Worm (Caenorhabditis elegans) whole organism, young adult: Measurements from ENCODE around the gene T01G6.1.
A peak's percentile ranks its signal among the peaks of the same experiment; 100 is the strongest.

Experiments used
- B0261.1 ChIP-seq: sonication (generic microtip); optimal IDR thresholded peaks from 2 replicates; lab custom pipeline; 2016; ENCODE audit warnings: mild to moderate bottlenecking, missing genetic modification characterization, moderate library complexity, missing compliant biosample characterization
- C06A6.2 ChIP-seq: fragments of 200-800 bp; sonication (Bioruptor generic); conservative IDR thresholded peaks from 2 replicates; pipeline ENCODE4 v1.3.6; 2022; ENCODE audit warnings: missing genetic modification characterization, missing compliant biosample characterization
- F23B12.7 ChIP-seq: sonication (generic microtip); optimal IDR thresholded peaks from 2 replicates; lab custom pipeline; 2017; ENCODE audit warnings: missing genetic modification characterization, mild to moderate bottlenecking, missing compliant biosample characterization, antibody characterized with exemption, moderate library complexity; ENCODE audit not compliant: insufficient read depth
- F55B11.4 ChIP-seq: sonication (generic microtip); optimal IDR thresholded peaks from 2 replicates; lab custom pipeline; 2016; ENCODE audit warnings: missing compliant biosample characterization, missing genetic modification characterization, borderline replicate concordance; ENCODE audit not compliant: insufficient read depth
- F57A8.1 ChIP-seq: fragments of 200-800 bp; sonication (Bioruptor generic); optimal IDR thresholded peaks from 2 replicates; lab custom pipeline; 2018; ENCODE audit warnings: mild to moderate bottlenecking, missing genetic modification characterization, moderate library complexity, missing compliant biosample characterization
- F57C9.4 ChIP-seq: sonication (generic microtip); optimal IDR thresholded peaks from 2 replicates; lab custom pipeline; 2017; ENCODE audit warnings: mild to moderate bottlenecking, missing genetic modification characterization, missing compliant biosample characterization
- T07F8.4 ChIP-seq: sonication (generic microtip); optimal IDR thresholded peaks from 2 replicates; lab custom pipeline; 2016; ENCODE audit warnings: mild to moderate bottlenecking, missing genetic modification characterization, moderate library complexity, missing compliant biosample characterization
- T26A5.8 ChIP-seq: sonication (generic microtip); optimal IDR thresholded peaks from 2 replicates; lab custom pipeline; 2016; ENCODE audit warnings: missing genetic modification characterization, missing compliant biosample characterization
- Y67H2A.10 ChIP-seq: fragments of 200-800 bp; sonication (Bioruptor generic); conservative IDR thresholded peaks from 2 replicates; pipeline ENCODE4 v1.3.6; 2022; ENCODE audit warnings: missing genetic modification reagents, missing genetic modification characterization, missing compliant biosample characterization
- ZK185.1 ChIP-seq: sonication (generic microtip); optimal IDR thresholded peaks from 2 replicates; lab custom pipeline; 2016; ENCODE audit warnings: mild to moderate bottlenecking, missing genetic modification characterization, missing compliant biosample characterization; ENCODE audit not compliant: poor library complexity, severe bottlenecking
- atf-7 ChIP-seq: sonication (generic microtip); optimal IDR thresholded peaks from 2 replicates; lab custom pipeline; 2017; ENCODE audit warnings: mild to moderate bottlenecking, missing genetic modification characterization, missing compliant biosample characterization
- athp-1 ChIP-seq: sonication (generic microtip); optimal IDR thresholded peaks from 2 replicates; lab custom pipeline; 2017; ENCODE audit warnings: mild to moderate bottlenecking, missing genetic modification characterization, missing compliant biosample characterization
- attf-3 ChIP-seq: fragments of 200-800 bp; sonication (Bioruptor generic); conservative IDR thresholded peaks from 2 replicates; pipeline ENCODE4 v1.3.6; 2022; ENCODE audit warnings: missing genetic modification reagents, missing genetic modification characterization, missing compliant biosample characterization
- ccch-3 ChIP-seq: fragments of 200-800 bp; sonication (Bioruptor generic); optimal IDR thresholded peaks from 2 replicates; lab custom pipeline; 2018; ENCODE audit warnings: mild to moderate bottlenecking, missing genetic modification characterization, missing compliant biosample characterization
- ceh-100 ChIP-seq: fragments of 200-800 bp; sonication (Bioruptor generic); IDR thresholded peaks from 2 replicates; pipeline ENCODE4 v1.3.6; 2022; ENCODE audit warnings: missing genetic modification reagents, missing genetic modification characterization, missing compliant biosample characterization
- chd-7 ChIP-seq: sonication (generic microtip); optimal IDR thresholded peaks from 2 replicates; lab custom pipeline; 2016; ENCODE audit warnings: mild to moderate bottlenecking, missing genetic modification characterization, moderate library complexity, missing compliant biosample characterization
- egl-18 ChIP-seq: fragments of 200-800 bp; sonication (Bioruptor generic); IDR thresholded peaks from 2 replicates; pipeline ENCODE4 v1.3.6; 2022; ENCODE audit warnings: missing genetic modification reagents, missing genetic modification characterization, missing compliant biosample characterization
- fkh-3 ChIP-seq: sonication (generic microtip); optimal IDR thresholded peaks from 2 replicates; lab custom pipeline; 2016; ENCODE audit warnings: mild to moderate bottlenecking, missing genetic modification characterization, missing compliant biosample characterization
- hlh-26 ChIP-seq: fragments of 200-800 bp; sonication (Bioruptor generic); conservative IDR thresholded peaks from 2 replicates; pipeline ENCODE4 v1.3.6; 2022; ENCODE audit warnings: missing genetic modification reagents, missing genetic modification characterization, missing compliant biosample characterization
- hmg-1.2 ChIP-seq: fragments of 200-800 bp; sonication (Bioruptor generic); IDR thresholded peaks from 2 replicates; pipeline ENCODE4 v1.3.6; 2022; ENCODE audit warnings: missing genetic modification reagents, missing genetic modification characterization, missing compliant biosample characterization
- hsf-1 ChIP-seq: fragments of 200-800 bp; sonication (Bioruptor generic); IDR thresholded peaks from 2 replicates; pipeline ENCODE4 v1.3.6; 2022; ENCODE audit warnings: missing genetic modification reagents, missing genetic modification characterization, missing compliant biosample characterization
- lin-26 ChIP-seq: fragments of 200-800 bp; sonication (Bioruptor generic); IDR thresholded peaks from 2 replicates; pipeline ENCODE4 v1.3.6; 2022; ENCODE audit warnings: missing genetic modification reagents, missing genetic modification characterization, missing compliant biosample characterization
- nfya-1 ChIP-seq: sonication (generic microtip); optimal IDR thresholded peaks from 2 replicates; lab custom pipeline; 2017; ENCODE audit warnings: antibody characterized with exemption, missing compliant biosample characterization, missing genetic modification characterization, borderline replicate concordance; ENCODE audit not compliant: insufficient read depth
- nfya-2 ChIP-seq: fragments of 200-800 bp; sonication (Bioruptor generic); IDR thresholded peaks from 2 replicates; pipeline ENCODE4 v1.3.6; 2022; ENCODE audit warnings: missing genetic modification reagents, missing genetic modification characterization, missing compliant biosample characterization
- nfyb-1 ChIP-seq: fragments of 200-800 bp; sonication (Bioruptor generic); IDR thresholded peaks from 2 replicates; pipeline ENCODE4 v1.3.6; 2022; ENCODE audit warnings: missing genetic modification reagents, missing genetic modification characterization, missing compliant biosample characterization
- nhr-80 ChIP-seq: sonication (generic microtip); optimal IDR thresholded peaks from 2 replicates; lab custom pipeline; 2016; ENCODE audit warnings: missing genetic modification characterization, missing compliant biosample characterization
- rec-8 ChIP-seq, 2 experiments: sonication (generic microtip); optimal IDR thresholded peaks; 2 replicates each; lab custom pipeline; 2016; ENCODE audit warnings: mild to moderate bottlenecking in 2 of 2, missing genetic modification characterization in 2 of 2, missing genetic modification reagents in 2 of 2, missing genotype in 2 of 2, missing biosample characterization in 1 of 2, missing compliant biosample characterization in 1 of 2, moderate library complexity in 1 of 2
- rpc-1 ChIP-seq, 2 experiments: fragments of 150-350 bp in 1 of 2; sonication (generic microtip) in 1 of 2; optimal IDR thresholded peaks; 2 replicates each; lab custom pipeline; 2014 to 2018; ENCODE audit warnings: missing biosample characterization in 1 of 2, missing genetic modification characterization in 1 of 2, missing genetic modification reagents in 1 of 2, missing genotype in 1 of 2
- sea-2 ChIP-seq: fragments of 200-800 bp; sonication (Bioruptor generic); IDR thresholded peaks from 2 replicates; pipeline ENCODE4 v1.3.6; 2022; ENCODE audit warnings: missing genetic modification characterization, missing compliant biosample characterization
- snpc-3.4 ChIP-seq: sonication (generic microtip); optimal IDR thresholded peaks from 2 replicates; lab custom pipeline; 2017; ENCODE audit warnings: missing genetic modification characterization, mild to moderate bottlenecking, missing compliant biosample characterization, antibody characterized with exemption, moderate library complexity, missing genotype, missing genetic modification reagents
- snpc-4 ChIP-seq, 5 experiments: fragments of 150-350 bp in 1 of 5; sonication (generic microtip) in 4 of 5; optimal IDR thresholded peaks; 2 replicates each; lab custom pipeline; 2014 to 2018; ENCODE audit warnings: missing genetic modification characterization in 5 of 5, missing biosample characterization in 3 of 5, antibody characterized with exemption in 2 of 5, mild to moderate bottlenecking in 2 of 5, missing compliant biosample characterization in 2 of 5, missing genotype in 2 of 5, moderate library complexity in 2 of 5, missing genetic modification reagents in 1 of 5
- tbx-9 ChIP-seq: sonication (generic microtip); optimal IDR thresholded peaks from 2 replicates; lab custom pipeline; 2016; ENCODE audit warnings: borderline replicate concordance, missing genetic modification characterization, inconsistent platforms, missing compliant biosample characterization
- xnd-1 ChIP-seq: sonication (generic microtip); optimal IDR thresholded peaks from 2 replicates; lab custom pipeline; 2016; ENCODE audit warnings: missing genotype, missing genetic modification reagents, missing genetic modification characterization, missing compliant biosample characterization
- zfh-2 ChIP-seq: fragments of 200-800 bp; sonication (Bioruptor generic); conservative IDR thresholded peaks from 2 replicates; pipeline ENCODE4 v1.3.6; 2022; ENCODE audit warnings: missing genetic modification reagents, missing genetic modification characterization, missing compliant biosample characterization
- ztf-18 ChIP-seq: sonication (generic microtip); optimal IDR thresholded peaks from 2 replicates; lab custom pipeline; 2016; ENCODE audit warnings: missing genotype, mild to moderate bottlenecking, missing genetic modification characterization, missing compliant biosample characterization

Gene T01G6.1

ce11 chrV:482860-483259 is 14.6 kb upstream of the T01G6.1 start:
- TF ChIP-seq attf-3 (no peak), nfyb-1 (GFP tag; lab: Robert Waterston, UW) (peak; percentile 91)

- TF ChIP-seq nfya-1 (tag; lab: Kevin White, UChicago) (no peak), lin-26 (no peak), F57A8.1 (GFP tag; lab: Kevin White, UChicago) (no peak), nhr-80 (tag; lab: Kevin White, UChicago) (peak; percentile 42), T07F8.4 (tag; lab: Kevin White, UChicago) (no peak)
- TF ChIP-seq, all 124 proteins: peak for 1
Observed at ce11 chrV:483289-483795, 14.2 kb upstream of the T01G6.1 start, which contains the start of gene nhr-130. Gene nhr-130 (minus strand): TSS chrV:483339.

ce11 chrV:484285-484890 is 13.1 kb upstream of the T01G6.1 start, which contains the start of gene nhr-212:
Gene nhr-212 (plus strand): TSS chrV:484857.
- peak; percentile 11; the same call in 1 of the 2 replicates for TF ChIP-seq hmg-1.2 (GFP tag; lab: Robert Waterston, UW)
- no peak for TF ChIP-seq atf-7 (tag; lab: Kevin White, UChicago)
- no peak for TF ChIP-seq snpc-3.4 (tag; lab: Kevin White, UChicago)
- no peak for TF ChIP-seq F23B12.7
- no peak for TF ChIP-seq ZK185.1 (tag; lab: Kevin White, UChicago)
- no peak for TF ChIP-seq ztf-18 (tag; lab: Kevin White, UChicago)
- no peak for TF ChIP-seq tbx-9 (tag; lab: Kevin White, UChicago)
- no peak for TF ChIP-seq rpc-1 (optimal IDR thresholded peaks at IDR 0.05; lab: Kevin White, UChicago)
- TF ChIP-seq rpc-1 (tag; optimal IDR thresholded peaks at IDR 0.05; lab: Kevin White, UChicago): peak; percentile 17
- TF ChIP-seq athp-1 (tag; lab: Kevin White, UChicago): no peak
- no peak for TF ChIP-seq xnd-1 (tag; lab: Kevin White, UChicago)
- no peak for TF ChIP-seq F57A8.1 (GFP tag; lab: Kevin White, UChicago)
- no peak for TF ChIP-seq snpc-4 (GFP tag; optimal IDR thresholded peaks at IDR 0.05; lab: Kevin White, UChicago)
- peak in 2 of 4 experiments; percentile 53 to 77 for TF ChIP-seq snpc-4 (tag; optimal IDR thresholded peaks at IDR 0.05; lab: Kevin White, UChicago)
- peak; percentile 4 for TF ChIP-seq nhr-80 (tag; lab: Kevin White, UChicago)
- TF ChIP-seq ceh-100 (GFP tag; lab: Robert Waterston, UW): no peak
- TF ChIP-seq hsf-1: no peak
- no peak for TF ChIP-seq lin-26
- TF ChIP-seq zfh-2: no peak
- TF ChIP-seq F57C9.4: no peak
- TF ChIP-seq, all 124 proteins: peak for 4

ce11 chrV:486684-487083 is 10.8 kb upstream of the T01G6.1 start, which contains the start of gene nhr-211:
Gene nhr-211 (plus strand): TSS chrV:486984.
- TF ChIP-seq T26A5.8 (no peak), ccch-3 (no peak), rec-8 (tag; optimal IDR thresholded peaks at IDR 0.05; lab: Kevin White, UChicago) (no peak), Y67H2A.10 (GFP tag; lab: Robert Waterston, UW) (no peak), chd-7 (tag; lab: Kevin White, UChicago) (no peak), egl-18 (GFP tag; lab: Robert Waterston, UW) (no peak), fkh-3 (tag; lab: Kevin White, UChicago) (no peak), B0261.1 (no peak), C06A6.2 (no peak), sea-2 (no peak), hlh-26 (no peak), F55B11.4 (tag; lab: Kevin White, UChicago) (no peak), nfya-2 (GFP tag; lab: Robert Waterston, UW) (no peak)
